Worm (Caenorhabditis elegans) whole organism, L1 larva: ENCODE data around the gene M04G7.2.

ENCODE experiments used
- nhr-77 ChIP-seq: fragments of 150-350 bp; optimal IDR thresholded peaks from 2 replicates; lab custom pipeline; 2014; ENCODE audit warnings: missing biosample characterization, missing genetic modification characterization
- nhr-90 ChIP-seq: sonication (generic microtip); optimal IDR thresholded peaks from 2 replicates; lab custom pipeline; 2016; ENCODE audit warnings: mild to moderate bottlenecking, missing genetic modification characterization, missing compliant biosample characterization; ENCODE audit not compliant: poor library complexity

- no peak for TF ChIP-seq nhr-77
- TF ChIP-seq nhr-90 (tag; lab: Kevin White, UChicago) = no peak
Observed at ce11 chrIV:425995-426394, 34.8 kb downstream of the M04G7.2 start, which contains the start of gene garr-1.
